Fruit fly (Drosophila melanogaster): ENCODE measurements around the gene vret.

The vret gene

dm6 chr3R:22757117-22757516 is 11.7 kb upstream of the vret start:
- TF ChIP-seq CG17801 (GFP tag; optimal IDR thresholded peaks at IDR 0.05; ENCODE audit: partially characterized antibody) = no peak

- TF ChIP-seq CG17801 (GFP tag; optimal IDR thresholded peaks at IDR 0.05; ENCODE audit: partially characterized antibody) = no peak
These were observed 10.9 kb upstream of the vret start for dm6 chr3R:22756289-22756688.

- no peak for TF ChIP-seq CG17801 (GFP tag; optimal IDR thresholded peaks at IDR 0.05; ENCODE audit: partially characterized antibody)
These were observed 9.9 kb upstream of the vret start for dm6 chr3R:22755187-22755777.

- no peak for TF ChIP-seq CG17801 (GFP tag; optimal IDR thresholded peaks at IDR 0.05; ENCODE audit: partially characterized antibody)
These were observed 8.8 kb upstream of the vret start for dm6 chr3R:22753895-22754774.

- TF ChIP-seq CG17801 (GFP tag; optimal IDR thresholded peaks at IDR 0.05; ENCODE audit: partially characterized antibody) = no peak
These were observed 8.2 kb upstream of the vret start for dm6 chr3R:22753600-22753894.

dm6 chr3R:22752929-22753328 is 7.5 kb upstream of the vret start:
- no peak for TF ChIP-seq CG17801 (GFP tag; optimal IDR thresholded peaks at IDR 0.05; ENCODE audit: partially characterized antibody)

dm6 chr3R:22751698-22752097 is 6.3 kb upstream of the vret start:
- TF ChIP-seq CG17801 (GFP tag; optimal IDR thresholded peaks at IDR 0.05; ENCODE audit: partially characterized antibody) = no peak

- no peak for TF ChIP-seq CG17801 (GFP tag; optimal IDR thresholded peaks at IDR 0.05; ENCODE audit: partially characterized antibody)
These were observed 5.7 kb upstream of the vret start for dm6 chr3R:22751111-22751510.

- TF ChIP-seq CG17801 (GFP tag; optimal IDR thresholded peaks at IDR 0.05; ENCODE audit: partially characterized antibody) = peak; percentile 67
These were observed 5.2 kb upstream of the vret start, which contains the start of the genes rumi, CG7029 and Usp12-46 for dm6 chr3R:22750534-22750947. Gene rumi, minus strand, starts transcription at chr3R:22750597. Gene CG7029, plus strand, starts transcription at chr3R:22750901. Gene Usp12-46, plus strand, starts transcription at chr3R:22750901.

dm6 chr3R:22750039-22750438 is 4.7 kb upstream of the vret start:
- no peak for TF ChIP-seq CG17801 (GFP tag; optimal IDR thresholded peaks at IDR 0.05; ENCODE audit: partially characterized antibody)

- TF ChIP-seq CG17801 (GFP tag; optimal IDR thresholded peaks at IDR 0.05; ENCODE audit: partially characterized antibody) = no peak
These were observed 3.6 kb upstream of the vret start, which contains the start of gene CG31139 for dm6 chr3R:22748956-22749355. Gene CG31139, minus strand, starts transcription at chr3R:22749056.

dm6 chr3R:22747423-22748090 is 2.2 kb upstream of the vret start, which contains the start of gene CG17141:
Gene CG17141, minus strand, starts transcription at chr3R:22747599.
- TF ChIP-seq CG17801 (GFP tag; optimal IDR thresholded peaks at IDR 0.05; ENCODE audit: partially characterized antibody) = no peak

- TF ChIP-seq CG17801 (GFP tag; optimal IDR thresholded peaks at IDR 0.05; ENCODE audit: partially characterized antibody) = no peak
These were observed 4.5 kb downstream of the vret start, which contains the start of the genes Dcr-1 and CG6985 for dm6 chr3R:22740930-22741329. Gene Dcr-1, minus strand, starts transcription at chr3R:22741091. Gene CG6985, plus strand, starts transcription at chr3R:22741150.

- TF ChIP-seq CG17801 (GFP tag; optimal IDR thresholded peaks at IDR 0.05; ENCODE audit: partially characterized antibody) = no peak
These were observed 11.6 kb downstream of the vret start, which contains the start of gene Takl2 for dm6 chr3R:22733751-22734150. Gene Takl2, minus strand, starts transcription at chr3R:22733851.

dm6 chr3R:22732995-22733394 is 12.4 kb downstream of the vret start:
- TF ChIP-seq CG17801 (GFP tag; optimal IDR thresholded peaks at IDR 0.05; ENCODE audit: partially characterized antibody) = no peak
